Fruit fly (Drosophila melanogaster) whole organism, embryonic: ENCODE results near the gene CG13369.
A peak's percentile ranks its signal among the peaks of the same experiment; 100 is the strongest.

Source experiments
- Atf6 ChIP-seq: fragments of 200-800 bp; sonication (Bioruptor generic); IDR thresholded peaks from 2 replicates; pipeline ENCODE4 v1.3.6; 2022; ENCODE audit warnings: missing biosample characterization, missing genetic modification characterization
- Bgb ChIP-seq: fragments of 200-800 bp; sonication (Bioruptor generic); IDR thresholded peaks from 2 replicates; pipeline ENCODE4 v1.3.6; 2022; ENCODE audit warnings: missing biosample characterization, missing genetic modification characterization; ENCODE audit not compliant: partially characterized antibody
- CG10147 ChIP-seq: fragments of 200-800 bp; sonication (Bioruptor generic); optimal IDR thresholded peaks from 2 replicates; lab custom pipeline; 2019; ENCODE audit warnings: missing biosample characterization, mild to moderate bottlenecking, missing genetic modification characterization, moderate library complexity
- CG11560 ChIP-seq: fragments of 200-800 bp; sonication (Bioruptor generic); IDR thresholded peaks from 3 replicates; pipeline ENCODE4 v1.3.6; 2022; ENCODE audit warnings: missing biosample characterization, missing genetic modification characterization
- CG11695 ChIP-seq: fragments of 200-800 bp; sonication (Bioruptor generic); IDR thresholded peaks from 3 replicates; pipeline ENCODE4 v1.3.6; 2022; ENCODE audit warnings: missing biosample characterization, missing genetic modification characterization
- CG14014 ChIP-seq: fragments of 200-800 bp; sonication (Bioruptor generic); IDR thresholded peaks from 2 replicates; pipeline ENCODE4 v1.3.6; 2022; ENCODE audit warnings: missing biosample characterization, missing genetic modification characterization
- CG14441 ChIP-seq: fragments of 200-800 bp; sonication (Bioruptor generic); IDR thresholded peaks from 2 replicates; pipeline ENCODE4 v1.3.6; 2022; ENCODE audit warnings: missing biosample characterization, missing genetic modification characterization
- CG15601 ChIP-seq: fragments of 200-800 bp; sonication (Bioruptor generic); optimal IDR thresholded peaks from 3 replicates; lab custom pipeline; 2019; ENCODE audit warnings: missing biosample characterization, mild to moderate bottlenecking, missing genetic modification characterization, moderate library complexity
- CG1602 ChIP-seq: fragments of 200-800 bp; sonication (Bioruptor generic); optimal IDR thresholded peaks from 3 replicates; lab custom pipeline; 2016; ENCODE audit warnings: missing biosample characterization, missing genetic modification characterization
- CG17829 ChIP-seq: fragments of 200-800 bp; optimal IDR thresholded peaks from 2 replicates; lab custom pipeline; 2019; ENCODE audit warnings: missing biosample characterization, mild to moderate bottlenecking, missing genetic modification characterization, moderate library complexity
- CG18476 ChIP-seq: fragments of 200-800 bp; sonication (Bioruptor generic); optimal IDR thresholded peaks from 2 replicates; lab custom pipeline; 2016; ENCODE audit warnings: missing biosample characterization, mild to moderate bottlenecking, missing genetic modification characterization
- CG2116 ChIP-seq: fragments of 200-800 bp; sonication (Bioruptor generic); optimal IDR thresholded peaks from 3 replicates; lab custom pipeline; 2018; ENCODE audit warnings: missing biosample characterization, mild to moderate bottlenecking, missing genetic modification characterization
- CG2120 ChIP-seq: fragments of 200-800 bp; sonication (Bioruptor generic); optimal IDR thresholded peaks from 3 replicates; lab custom pipeline; 2016; ENCODE audit warnings: missing biosample characterization, missing genetic modification characterization
- CG30403 ChIP-seq: fragments of 200-800 bp; sonication (Bioruptor generic); optimal IDR thresholded peaks from 3 replicates; lab custom pipeline; 2016; ENCODE audit warnings: missing biosample characterization, missing genetic modification characterization
- CG32532 ChIP-seq: fragments of 200-800 bp; sonication (Bioruptor generic); IDR thresholded peaks from 2 replicates; pipeline ENCODE4 v1.3.6; 2022; ENCODE audit warnings: missing biosample characterization, missing genetic modification characterization
- CG33213 ChIP-seq: fragments of 200-800 bp; sonication (Bioruptor generic); optimal IDR thresholded peaks from 3 replicates; lab custom pipeline; 2016; ENCODE audit warnings: missing biosample characterization, missing genetic modification characterization
- CG34422 ChIP-seq: fragments of 200-800 bp; sonication (Bioruptor generic); IDR thresholded peaks from 3 replicates; pipeline ENCODE4 v1.3.6; 2022; ENCODE audit warnings: missing biosample characterization, missing genetic modification characterization
- CG4360 ChIP-seq: fragments of 200-800 bp; sonication (Bioruptor generic); IDR thresholded peaks from 2 replicates; pipeline ENCODE4 v1.3.6; 2022; ENCODE audit warnings: missing biosample characterization, missing genetic modification characterization
- CG8281 ChIP-seq: fragments of 200-800 bp; sonication (Bioruptor generic); optimal IDR thresholded peaks from 2 replicates; lab custom pipeline; 2018; ENCODE audit warnings: missing biosample characterization, mild to moderate bottlenecking, missing genetic modification characterization, moderate library complexity
- CG9932 ChIP-seq: fragments of 200-800 bp; sonication (Bioruptor generic); IDR thresholded peaks from 2 replicates; pipeline ENCODE4 v1.3.6; 2022; ENCODE audit warnings: missing biosample characterization, missing genetic modification characterization
- CrebB ChIP-seq: fragments of 200-800 bp; sonication (Bioruptor generic); optimal IDR thresholded peaks from 3 replicates; lab custom pipeline; 2018; ENCODE audit warnings: missing biosample characterization, mild to moderate bottlenecking, missing genetic modification characterization
- Dad ChIP-seq: fragments of 200-800 bp; sonication (Bioruptor generic); optimal IDR thresholded peaks from 3 replicates; lab custom pipeline; 2016; ENCODE audit warnings: missing biosample characterization, missing genetic modification characterization
- Dll ChIP-seq: fragments of 200-800 bp; sonication (Bioruptor generic); IDR thresholded peaks from 4 replicates; pipeline ENCODE4 v1.3.6; 2022; ENCODE audit warnings: missing biosample characterization, missing genetic modification characterization; ENCODE audit not compliant: partially characterized antibody
- Dp ChIP-seq: fragments of 200-800 bp; sonication (Bioruptor generic); optimal IDR thresholded peaks from 2 replicates; lab custom pipeline; 2018; ENCODE audit warnings: missing biosample characterization, mild to moderate bottlenecking, missing genetic modification characterization, moderate library complexity
- E2f2 ChIP-seq: fragments of 200-800 bp; sonication (Bioruptor generic); IDR thresholded peaks from 2 replicates; pipeline ENCODE4 v1.3.6; 2022; ENCODE audit warnings: missing biosample characterization, missing genetic modification characterization
- HLH54F ChIP-seq: fragments of 200-800 bp; sonication (Bioruptor generic); optimal IDR thresholded peaks from 3 replicates; lab custom pipeline; 2016; ENCODE audit warnings: missing biosample characterization, missing genetic modification characterization
- Hmr ChIP-seq: fragments of 200-800 bp; sonication (Bioruptor generic); optimal IDR thresholded peaks from 3 replicates; lab custom pipeline; 2017; ENCODE audit warnings: mild to moderate bottlenecking, missing biosample characterization, missing genetic modification reagents, missing genetic modification characterization
- Hsf ChIP-seq: fragments of 200-800 bp; sonication (Bioruptor generic); optimal IDR thresholded peaks from 3 replicates; lab custom pipeline; 2016; ENCODE audit warnings: missing biosample characterization, missing genetic modification characterization
- MESR4 ChIP-seq: fragments of 200-800 bp; sonication (Bioruptor generic); optimal IDR thresholded peaks from 2 replicates; lab custom pipeline; 2018; ENCODE audit warnings: missing biosample characterization, mild to moderate bottlenecking, missing genetic modification characterization, moderate library complexity
- Myb ChIP-seq: fragments of 200-800 bp; sonication (Bioruptor generic); optimal IDR thresholded peaks from 2 replicates; lab custom pipeline; 2016; ENCODE audit warnings: missing biosample characterization, missing genetic modification characterization
- NFAT ChIP-seq: fragments of 200-800 bp; sonication (Bioruptor generic); IDR thresholded peaks from 2 replicates; pipeline ENCODE4 v1.3.6; 2022; ENCODE audit warnings: missing biosample characterization, missing genetic modification characterization
- NK7.1 ChIP-seq: fragments of 200-800 bp; sonication (Bioruptor generic); optimal IDR thresholded peaks from 3 replicates; lab custom pipeline; 2016; ENCODE audit warnings: missing biosample characterization, missing genetic modification characterization
- Ravus ChIP-seq: fragments of 200-800 bp; sonication (Bioruptor generic); IDR thresholded peaks from 2 replicates; pipeline ENCODE4 v1.3.6; 2022; ENCODE audit warnings: missing biosample characterization, missing genetic modification characterization
- Sox102F ChIP-seq: fragments of 200-800 bp; sonication (Bioruptor generic); optimal IDR thresholded peaks from 2 replicates; lab custom pipeline; 2018; ENCODE audit warnings: missing biosample characterization, mild to moderate bottlenecking, missing genetic modification characterization, moderate library complexity
- ac ChIP-seq: fragments of 200-800 bp; sonication (Bioruptor generic); optimal IDR thresholded peaks from 3 replicates; lab custom pipeline; 2017; ENCODE audit warnings: missing biosample characterization, mild to moderate bottlenecking, missing genetic modification characterization
- ato ChIP-seq: fragments of 200-800 bp; sonication (Bioruptor generic); IDR thresholded peaks from 2 replicates; pipeline ENCODE4 v1.3.6; 2022; ENCODE audit warnings: missing biosample characterization, missing genetic modification characterization; ENCODE audit not compliant: partially characterized antibody
- corto ChIP-seq: fragments of 200-800 bp; sonication (Bioruptor generic); optimal IDR thresholded peaks from 2 replicates; lab custom pipeline; 2016; ENCODE audit warnings: missing biosample characterization, mild to moderate bottlenecking, missing genetic modification characterization, moderate library complexity
- en ChIP-seq: fragments of 200-800 bp; sonication (Bioruptor generic); optimal IDR thresholded peaks from 2 replicates; lab custom pipeline; 2016; ENCODE audit warnings: missing biosample characterization, missing genetic modification characterization
- ftz-f1 ChIP-seq: fragments of 200-800 bp; sonication (Bioruptor generic); optimal IDR thresholded peaks from 2 replicates; lab custom pipeline; 2016; ENCODE audit warnings: missing biosample characterization, missing genetic modification characterization
- gfzf ChIP-seq: fragments of 200-800 bp; sonication (Bioruptor generic); optimal IDR thresholded peaks from 2 replicates; lab custom pipeline; 2016; ENCODE audit warnings: missing biosample characterization, mild to moderate bottlenecking, missing genetic modification characterization, moderate library complexity
- mam ChIP-seq: fragments of 200-800 bp; sonication (Bioruptor generic); optimal IDR thresholded peaks from 3 replicates; lab custom pipeline; 2016; ENCODE audit warnings: missing biosample characterization, missing genetic modification characterization
- mld ChIP-seq: fragments of 200-800 bp; sonication (Bioruptor generic); IDR thresholded peaks from 3 replicates; pipeline ENCODE4 v1.3.6; 2022; ENCODE audit warnings: missing biosample characterization, missing genetic modification characterization; ENCODE audit not compliant: partially characterized antibody
- pfk ChIP-seq: fragments of 200-800 bp; sonication (Bioruptor generic); optimal IDR thresholded peaks from 2 replicates; lab custom pipeline; 2018; ENCODE audit warnings: missing biosample characterization, mild to moderate bottlenecking, missing genetic modification characterization, moderate library complexity
- prd ChIP-seq, 3 experiments: fragments of >200 bp in 2 of 3; fragments of 200-800 bp in 1 of 3; sonication (Bioruptor generic) in 1 of 3; optimal IDR thresholded peaks in 2 of 3; IDR thresholded peaks in 1 of 3; 2 replicates in 2 of 3; 3 replicates in 1 of 3; pipeline versions ENCODE4 v1.3.6 to Lab custom; 2017 to 2022; ENCODE audit warnings: missing biosample characterization in 1 of 3, missing genetic modification characterization in 1 of 3
- pzg ChIP-seq: fragments of 200-800 bp; sonication (Bioruptor generic); optimal IDR thresholded peaks from 3 replicates; lab custom pipeline; 2018; ENCODE audit warnings: missing biosample characterization, mild to moderate bottlenecking, missing genetic modification characterization, moderate library complexity
- ro ChIP-seq: fragments of 200-800 bp; sonication (Bioruptor generic); IDR thresholded peaks from 2 replicates; pipeline ENCODE4 v1.3.6; 2022; ENCODE audit warnings: missing biosample characterization, missing genetic modification characterization
- slbo ChIP-seq: fragments of 200-800 bp; sonication (Bioruptor generic); IDR thresholded peaks from 2 replicates; pipeline ENCODE4 v1.3.6; 2022; ENCODE audit warnings: missing biosample characterization, missing genetic modification characterization
- sob ChIP-seq: fragments of 200-800 bp; sonication (Bioruptor generic); IDR thresholded peaks from 2 replicates; pipeline ENCODE4 v1.3.6; 2022; ENCODE audit warnings: missing biosample characterization, missing genetic modification characterization
- tgo ChIP-seq: fragments of 200-800 bp; sonication (Bioruptor generic); IDR thresholded peaks from 3 replicates; pipeline ENCODE4 v1.3.6; 2022; ENCODE audit warnings: missing biosample characterization, missing genetic modification characterization
- tll ChIP-seq, 2 experiments: fragments of 200-800 bp in 1 of 2; fragments of >200 bp in 1 of 2; sonication (Bioruptor generic) in 1 of 2; optimal IDR thresholded peaks; 2 replicates each; lab custom pipeline; 2017 to 2019; ENCODE audit warnings: missing biosample characterization in 2 of 2, missing genetic modification characterization in 2 of 2, mild to moderate bottlenecking in 1 of 2, moderate library complexity in 1 of 2
- trem ChIP-seq: fragments of 200-800 bp; optimal IDR thresholded peaks from 3 replicates; lab custom pipeline; 2019; ENCODE audit warnings: missing biosample characterization, mild to moderate bottlenecking, missing genetic modification characterization, moderate library complexity

The CG13369 gene

dm6 chrX:617477-617795, 5.8 kb upstream of the CG13369 start (continued):
- TF ChIP-seq CG4360 (GFP tag; lab: Robert Waterston, UW) (peak; percentile 91), NFAT (no peak), en (no peak), CG11560 (tag; lab: Robert Waterston, UW) (peak; percentile 41; the same call in 1 of the 3 replicates), Dp (GFP tag; lab: Kevin White, UChicago) (peak; percentile 84), CG1602 (no peak), sob (GFP tag; lab: Robert Waterston, UW) (0 out of 2 replicates have a peak, but pooled peaks have one; percentile 11), CG32532 (GFP tag; lab: Robert Waterston, UW) (0 out of 2 replicates have a peak, but pooled peaks have one; percentile 6), CG30403 (GFP tag; lab: Kevin White, UChicago) (no peak), CG33213 (GFP tag; lab: Kevin White, UChicago) (no peak), ato (GFP tag; lab: Robert Waterston, UW) (peak; percentile 74), CG17829 (tag; lab: Kevin White, UChicago) (peak; percentile 16), Hsf (GFP tag; lab: Kevin White, UChicago) (peak; percentile 13), CG2120 (peak; percentile 15), Sox102F (GFP tag; lab: Kevin White, UChicago) (no peak), CG14441 (GFP tag; lab: Robert Waterston, UW) (no peak), CG8281 (tag; lab: Kevin White, UChicago) (no peak), CG11695 (no peak), CG10147 (no peak), Hmr (peak; percentile 36), CG14014 (GFP tag; lab: Robert Waterston, UW) (no peak), slbo (GFP tag; lab: Robert Waterston, UW) (no peak; the same call in 1 of the 2 replicates), Dad (GFP tag; lab: Kevin White, UChicago) (no peak), pzg (GFP tag; lab: Kevin White, UChicago) (peak; percentile 66), HLH54F (GFP tag; lab: Kevin White, UChicago) (no peak), tll (GFP tag; optimal IDR thresholded peaks at IDR 0.05; lab: Kevin White, UChicago) (no peak), CG2116 (peak; percentile 78), CG9932 (GFP tag; lab: Robert Waterston, UW) (peak; percentile 48), mam (GFP tag; lab: Kevin White, UChicago) (no peak), Bgb (GFP tag; lab: Robert Waterston, UW) (peak; percentile 82), Myb (peak; percentile 44), ftz-f1 (GFP tag; lab: Kevin White, UChicago) (peak; percentile 3), Atf6 (GFP tag; lab: Robert Waterston, UW) (no peak), MESR4 (peak; percentile 35), pfk (no peak), tgo (no peak), ro (GFP tag; lab: Robert Waterston, UW) (no peak), NK7.1 (GFP tag; lab: Kevin White, UChicago) (no peak), Ravus (GFP tag; lab: Robert Waterston, UW) (no peak), CrebB (tag; lab: Kevin White, UChicago) (no peak), gfzf (peak; percentile 37), E2f2 (GFP tag; lab: Robert Waterston, UW) (peak; percentile 90), corto (GFP tag; lab: Kevin White, UChicago) (no peak), mld (GFP tag; lab: Robert Waterston, UW) (peak; percentile 57; the same call in 1 of the 3 replicates), Dll (peak; percentile 76), CG15601 (no peak), CG18476 (no peak), ac (no peak), prd (optimal IDR thresholded peaks at IDR 0.05; lab: Kevin White, UChicago) (no peak), prd (GFP tag; IDR thresholded peaks at IDR 0.05; lab: Robert Waterston, UW) (0 out of 3 replicates have a peak, but pooled peaks have one; percentile 27), CG34422 (GFP tag; lab: Robert Waterston, UW) (no peak), trem (tag; lab: Kevin White, UChicago) (peak; percentile 14)
